Worm (Caenorhabditis elegans): ENCODE results near the gene math-16.
A peak's percentile ranks its signal among the peaks of the same experiment; 100 is the strongest.

math-16 gene

ce11 chrII:1831883-1832388 lies 46.6 kb downstream of the math-16 start, which contains the start of gene math-39:
Gene math-39, plus strand, starts transcription at chrII:1832338.
- TF ChIP-seq nhr-80 (tag; optimal IDR thresholded peaks at IDR 0.05): peak; percentile 24
- TF ChIP-seq Y53G8AR.9 (GFP tag; conservative IDR thresholded peaks at IDR 0.05): no peak

DNA sequence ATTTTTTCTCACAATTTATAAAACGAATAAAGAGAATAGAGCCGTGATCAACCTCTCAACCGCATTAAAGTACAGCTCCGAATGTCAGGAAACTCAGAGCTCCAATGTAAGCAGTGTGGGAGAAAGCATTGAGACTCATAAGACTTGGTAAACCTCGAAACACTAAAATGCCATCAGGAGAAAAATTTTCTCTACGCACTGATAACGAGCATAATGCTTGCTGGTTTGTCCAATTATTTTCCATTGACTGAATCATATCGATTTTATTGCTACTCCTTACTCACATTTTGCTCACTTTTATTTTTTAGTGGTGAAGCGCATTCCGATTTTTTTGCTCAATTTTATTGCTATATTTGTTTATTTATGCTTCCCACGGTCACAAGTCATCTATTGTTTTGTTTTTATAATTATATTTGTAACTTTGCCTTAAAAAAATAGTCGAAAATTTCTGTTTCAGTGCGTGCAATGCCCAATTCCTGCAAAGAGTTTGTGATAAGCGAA lies 48.3 kb downstream of the math-16 start, which contains the start of gene math-40:
math-40 (plus strand) TSS at position 451 of the 501 bp plus-strand sequence.
- TF ChIP-seq ztf-26 (tag; optimal IDR thresholded peaks at IDR 0.05) (no peak), F37B4.10 (GFP tag; IDR thresholded peaks at IDR 0.05) (no peak), lsy-27 (tag; optimal IDR thresholded peaks at IDR 0.05; ENCODE audit: borderline replicate concordance, insufficient read depth) (no peak), ets-4 (GFP tag; optimal IDR thresholded peaks at IDR 0.05) (no peak), hmg-1.2 (GFP tag; IDR thresholded peaks at IDR 0.05) (no peak), nhr-80 (tag; optimal IDR thresholded peaks at IDR 0.05) (peak; percentile 48), mel-28 (tag; optimal IDR thresholded peaks at IDR 0.05; ENCODE audit: borderline replicate concordance) (no peak), ekl-4 (GFP tag; IDR thresholded peaks at IDR 0.05) (no peak), nfya-2 (GFP tag; IDR thresholded peaks at IDR 0.05) (no peak)
